Fruit fly (Drosophila melanogaster) whole organism, prepupa: ENCODE data around the gene CG13012.

ENCODE experiments used
- Blimp-1 ChIP-seq: fragments of 200-800 bp; sonication (Bioruptor generic); optimal IDR thresholded peaks from 3 replicates; lab custom pipeline; 2017; ENCODE audit warnings: missing biosample characterization, missing genetic modification characterization, mild to moderate bottlenecking, moderate library complexity, missing genetic modification reagents
- CG10631 ChIP-seq: fragments of 200-800 bp; sonication (Bioruptor generic); optimal IDR thresholded peaks from 2 replicates; lab custom pipeline; 2016; ENCODE audit warnings: missing biosample characterization, missing genetic modification characterization
- CG10669 ChIP-seq: fragments of 200-800 bp; sonication (Bioruptor generic); optimal IDR thresholded peaks from 3 replicates; lab custom pipeline; 2018; ENCODE audit warnings: missing biosample characterization, mild to moderate bottlenecking, missing genetic modification characterization, moderate library complexity
- CG11294 ChIP-seq: fragments of 200-800 bp; sonication (Bioruptor generic); IDR thresholded peaks from 2 replicates; pipeline ENCODE4 v1.3.6; 2022; ENCODE audit warnings: missing biosample characterization, missing genetic modification characterization
- CG11902 ChIP-seq: fragments of 200-800 bp; sonication (Bioruptor generic); optimal IDR thresholded peaks from 3 replicates; lab custom pipeline; 2016; ENCODE audit warnings: missing biosample characterization, missing genetic modification characterization
- CG1621 ChIP-seq: fragments of 200-800 bp; sonication (Bioruptor generic); optimal IDR thresholded peaks from 3 replicates; lab custom pipeline; 2018; ENCODE audit warnings: missing biosample characterization, mild to moderate bottlenecking, missing genetic modification characterization
- CG16779 ChIP-seq: fragments of 200-800 bp; sonication (Bioruptor generic); optimal IDR thresholded peaks from 3 replicates; lab custom pipeline; 2017; ENCODE audit warnings: missing biosample characterization, mild to moderate bottlenecking, missing genetic modification characterization
- CG31627 ChIP-seq: fragments of 200-800 bp; sonication (Bioruptor generic); optimal IDR thresholded peaks from 3 replicates; lab custom pipeline; 2016; ENCODE audit warnings: missing biosample characterization, missing genetic modification characterization
- CG34406 ChIP-seq: fragments of 200-800 bp; sonication (Bioruptor generic); optimal IDR thresholded peaks from 3 replicates; lab custom pipeline; 2016; ENCODE audit warnings: missing biosample characterization, missing genetic modification characterization
- CG6163 ChIP-seq: fragments of 200-800 bp; sonication (Bioruptor generic); IDR thresholded peaks from 3 replicates; pipeline ENCODE4 v1.3.6; 2022; ENCODE audit warnings: missing biosample characterization, missing genetic modification characterization
- CG6276 ChIP-seq: fragments of 200-800 bp; sonication (Bioruptor generic); optimal IDR thresholded peaks from 2 replicates; lab custom pipeline; 2017; ENCODE audit warnings: missing biosample characterization, mild to moderate bottlenecking, missing genetic modification characterization
- CG6808 ChIP-seq: fragments of 200-800 bp; sonication (Bioruptor generic); optimal IDR thresholded peaks from 3 replicates; lab custom pipeline; 2017; ENCODE audit warnings: missing biosample characterization, missing genetic modification characterization, mild to moderate bottlenecking, moderate library complexity, missing genetic modification reagents
- CG6854 ChIP-seq: fragments of 200-800 bp; sonication (Bioruptor generic); optimal IDR thresholded peaks from 2 replicates; lab custom pipeline; 2017; ENCODE audit warnings: missing biosample characterization, mild to moderate bottlenecking, missing genetic modification characterization
- CG8319 ChIP-seq: fragments of 200-800 bp; sonication (Bioruptor generic); optimal IDR thresholded peaks from 3 replicates; lab custom pipeline; 2016; ENCODE audit warnings: missing biosample characterization, missing genetic modification characterization
- CG9139 ChIP-seq: fragments of 200-800 bp; sonication (Bioruptor generic); optimal IDR thresholded peaks from 3 replicates; lab custom pipeline; 2017; ENCODE audit warnings: missing biosample characterization, mild to moderate bottlenecking, missing genetic modification characterization
- Eip75B ChIP-seq: fragments of 200-800 bp; sonication (Bioruptor generic); optimal IDR thresholded peaks from 3 replicates; lab custom pipeline; 2016; ENCODE audit warnings: missing biosample characterization, missing genetic modification characterization
- Eip78C ChIP-seq: fragments of 200-800 bp; sonication (Bioruptor generic); peaks from one replicate; lab custom pipeline; 2016; ENCODE audit warnings: missing biosample characterization, missing genetic modification characterization
- Ets21C ChIP-seq: fragments of 200-800 bp; sonication (Bioruptor generic); optimal IDR thresholded peaks from 3 replicates; lab custom pipeline; 2016; ENCODE audit warnings: missing biosample characterization, missing genetic modification characterization
- Gug ChIP-seq: fragments of 200-800 bp; sonication (Bioruptor generic); IDR thresholded peaks from 2 replicates; pipeline ENCODE4 v1.3.6; 2022; ENCODE audit warnings: missing biosample characterization, missing genetic modification characterization
- Lpt ChIP-seq: fragments of 200-800 bp; sonication (Bioruptor generic); optimal IDR thresholded peaks from 3 replicates; lab custom pipeline; 2016; ENCODE audit warnings: missing biosample characterization, missing genetic modification characterization
- OdsH ChIP-seq: fragments of 200-800 bp; sonication (Bioruptor generic); optimal IDR thresholded peaks from 3 replicates; lab custom pipeline; 2016; ENCODE audit warnings: missing biosample characterization, missing genetic modification characterization
- Smox ChIP-seq: fragments of 200-800 bp; sonication (Bioruptor generic); optimal IDR thresholded peaks from 3 replicates; lab custom pipeline; 2016; ENCODE audit warnings: missing biosample characterization, missing genetic modification characterization
- Sox102F ChIP-seq: fragments of 200-800 bp; sonication (Bioruptor generic); optimal IDR thresholded peaks from 2 replicates; lab custom pipeline; 2016; ENCODE audit warnings: missing biosample characterization, mild to moderate bottlenecking, missing genetic modification characterization
- Sox14 ChIP-seq: fragments of 200-800 bp; sonication (Bioruptor generic); optimal IDR thresholded peaks from 3 replicates; lab custom pipeline; 2016; ENCODE audit warnings: missing biosample characterization, missing genetic modification characterization
- Sox15 ChIP-seq: fragments of 200-800 bp; sonication (Bioruptor generic); optimal IDR thresholded peaks from 3 replicates; lab custom pipeline; 2016; ENCODE audit warnings: missing biosample characterization, missing genetic modification characterization
- acj6 ChIP-seq: fragments of 200-800 bp; sonication (Bioruptor generic); optimal IDR thresholded peaks from 3 replicates; lab custom pipeline; 2016; ENCODE audit warnings: missing biosample characterization, missing genetic modification characterization
- cyc ChIP-seq: fragments of 200-800 bp; sonication (Bioruptor generic); optimal IDR thresholded peaks from 3 replicates; lab custom pipeline; 2016; ENCODE audit warnings: missing biosample characterization, missing genetic modification characterization
- dac ChIP-seq: fragments of 200-800 bp; sonication (Bioruptor generic); optimal IDR thresholded peaks from 2 replicates; lab custom pipeline; 2017; ENCODE audit warnings: missing biosample characterization, mild to moderate bottlenecking, missing genetic modification characterization
- esn ChIP-seq: fragments of 200-800 bp; sonication (Bioruptor generic); optimal IDR thresholded peaks from 2 replicates; lab custom pipeline; 2016; ENCODE audit warnings: missing biosample characterization, mild to moderate bottlenecking, missing genetic modification characterization, moderate library complexity
- fkh ChIP-seq: fragments of 200-800 bp; sonication (Bioruptor generic); optimal IDR thresholded peaks from 3 replicates; lab custom pipeline; 2017; ENCODE audit warnings: missing biosample characterization, mild to moderate bottlenecking, missing genetic modification characterization, moderate library complexity
- pdm3 ChIP-seq: fragments of 200-800 bp; sonication (Bioruptor generic); optimal IDR thresholded peaks from 3 replicates; lab custom pipeline; 2016; ENCODE audit warnings: missing biosample characterization, missing genetic modification characterization
- spab ChIP-seq: fragments of 200-800 bp; sonication (Bioruptor generic); optimal IDR thresholded peaks from 2 replicates; lab custom pipeline; 2017; ENCODE audit warnings: missing biosample characterization, mild to moderate bottlenecking, missing genetic modification characterization, missing genetic modification reagents
- topi ChIP-seq: fragments of 200-800 bp; sonication (Bioruptor generic); optimal IDR thresholded peaks from 3 replicates; lab custom pipeline; 2016; ENCODE audit warnings: missing biosample characterization, missing genetic modification characterization
- vri ChIP-seq: fragments of 200-800 bp; sonication (Bioruptor generic); optimal IDR thresholded peaks from 3 replicates; lab custom pipeline; 2016; ENCODE audit warnings: missing biosample characterization, mild to moderate bottlenecking, missing genetic modification characterization

The CG13012 gene

DNA sequence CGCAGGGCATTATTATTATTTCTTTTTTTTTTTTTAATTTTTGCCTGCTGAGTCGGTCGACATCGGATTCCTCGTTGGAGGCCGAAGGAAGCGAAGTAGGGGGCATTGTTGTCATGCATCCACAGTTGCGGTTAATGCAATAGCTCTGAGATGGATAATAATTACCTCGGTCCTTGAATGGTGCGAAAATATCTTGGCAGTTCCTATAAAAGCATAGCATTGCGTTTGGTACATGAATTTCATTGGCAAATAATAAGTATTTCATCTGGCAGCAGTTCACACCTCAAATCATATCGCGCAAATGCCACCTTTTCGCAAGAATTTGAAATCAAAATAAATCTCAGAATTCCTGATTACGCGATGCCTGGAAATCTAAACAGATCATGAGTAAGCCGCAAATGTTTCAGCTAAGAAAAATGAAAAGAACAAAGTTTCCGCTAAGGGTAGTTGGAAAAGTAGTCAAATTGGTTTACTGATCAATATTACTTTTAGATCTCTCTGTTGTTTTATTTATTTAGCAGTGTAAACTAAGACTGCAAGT, 29.4 kb downstream of the CG13012 start (continued):
- TF ChIP-seq CG1621 (tag; lab: Kevin White, UChicago) (no peak), CG6808 (no peak), CG8319 (GFP tag; lab: Kevin White, UChicago) (no peak), CG9139 (GFP tag; lab: Kevin White, UChicago) (no peak), Sox102F (peak; percentile 22), esn (GFP tag; lab: Kevin White, UChicago) (peak; percentile 67), dac (no peak), pdm3 (peak; percentile 49), CG6163 (GFP tag; lab: Robert Waterston, UW) (peak; percentile 18; the same call in 1 of the 3 replicates), Eip75B (GFP tag; lab: Kevin White, UChicago) (peak; percentile 55), CG10669 (GFP tag; lab: Kevin White, UChicago) (peak; percentile 12), CG11294 (GFP tag; lab: Robert Waterston, UW) (no peak), CG34406 (GFP tag; lab: Kevin White, UChicago) (peak; percentile 33), spab (GFP tag; lab: Kevin White, UChicago) (peak; percentile 5), acj6 (GFP tag; lab: Kevin White, UChicago) (peak; percentile 20), topi (GFP tag; lab: Kevin White, UChicago) (peak; percentile 33), CG16779 (tag; lab: Kevin White, UChicago) (no peak), CG6276 (GFP tag; lab: Kevin White, UChicago) (no peak), Lpt (no peak), cyc (GFP tag; lab: Kevin White, UChicago) (peak; percentile 31), vri (GFP tag; lab: Kevin White, UChicago) (no peak), Gug (GFP tag; lab: Robert Waterston, UW) (no peak)

DNA sequence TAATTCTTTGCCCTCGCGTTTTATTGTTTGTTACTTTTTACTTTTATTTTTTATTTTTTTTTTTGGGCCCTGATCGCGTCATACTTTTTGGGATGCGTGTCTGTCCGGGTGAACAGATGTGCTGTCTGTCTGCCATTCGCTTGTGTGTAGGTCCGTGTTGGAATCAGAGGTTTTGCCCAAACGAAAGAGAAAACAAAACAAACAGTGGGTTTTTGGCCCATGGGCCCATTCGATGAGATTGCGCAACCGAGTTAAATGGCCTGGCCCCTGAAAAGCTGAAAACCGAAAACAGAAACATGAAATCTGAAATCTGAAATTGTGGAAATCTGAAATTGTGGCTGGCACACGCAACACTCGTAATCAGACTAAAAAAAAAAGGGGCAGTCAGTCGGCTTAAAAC, 31.1 kb downstream of the CG13012 start:
- TF ChIP-seq Gug (GFP tag; lab: Robert Waterston, UW) (no peak), vri (GFP tag; lab: Kevin White, UChicago) (peak; percentile 76), Blimp-1 (GFP tag; lab: Kevin White, UChicago) (peak; percentile 66), Eip78C (peak; percentile 38)

DNA sequence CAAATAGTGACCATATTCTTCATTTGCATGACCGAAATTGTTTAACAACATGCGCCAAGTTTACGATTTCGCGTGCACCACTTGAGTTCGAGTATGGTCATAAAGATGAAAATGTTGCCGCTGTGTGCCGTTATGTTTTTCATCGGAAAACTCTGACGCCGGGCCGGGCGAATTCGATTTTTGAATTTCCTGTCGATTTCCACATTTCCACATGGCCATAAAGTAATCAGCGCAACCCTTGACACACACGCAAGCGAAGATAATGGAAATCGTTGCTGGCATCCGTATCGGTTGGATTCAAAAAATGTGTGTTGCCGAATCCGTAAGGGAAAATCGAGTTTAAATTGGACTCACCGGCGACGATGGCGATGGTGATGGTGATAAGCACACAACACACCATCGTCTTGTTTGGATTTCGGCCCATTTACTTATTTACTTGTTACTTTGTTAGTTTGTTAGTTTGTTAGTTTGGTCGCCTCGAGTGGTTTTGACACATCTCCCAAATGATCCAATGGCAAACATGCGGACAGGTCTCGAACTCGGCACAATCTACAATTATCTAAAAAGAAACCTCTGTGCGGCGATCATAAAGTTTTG, 31.9 kb downstream of the CG13012 start:
- TF ChIP-seq CG10669 (GFP tag; lab: Kevin White, UChicago) (no peak), fkh (GFP tag; lab: Kevin White, UChicago) (peak; percentile 85), Sox14 (GFP tag; lab: Kevin White, UChicago) (no peak), Smox (GFP tag; lab: Kevin White, UChicago) (no peak), CG6854 (GFP tag; lab: Kevin White, UChicago) (no peak), CG31627 (GFP tag; lab: Kevin White, UChicago) (no peak)

DNA sequence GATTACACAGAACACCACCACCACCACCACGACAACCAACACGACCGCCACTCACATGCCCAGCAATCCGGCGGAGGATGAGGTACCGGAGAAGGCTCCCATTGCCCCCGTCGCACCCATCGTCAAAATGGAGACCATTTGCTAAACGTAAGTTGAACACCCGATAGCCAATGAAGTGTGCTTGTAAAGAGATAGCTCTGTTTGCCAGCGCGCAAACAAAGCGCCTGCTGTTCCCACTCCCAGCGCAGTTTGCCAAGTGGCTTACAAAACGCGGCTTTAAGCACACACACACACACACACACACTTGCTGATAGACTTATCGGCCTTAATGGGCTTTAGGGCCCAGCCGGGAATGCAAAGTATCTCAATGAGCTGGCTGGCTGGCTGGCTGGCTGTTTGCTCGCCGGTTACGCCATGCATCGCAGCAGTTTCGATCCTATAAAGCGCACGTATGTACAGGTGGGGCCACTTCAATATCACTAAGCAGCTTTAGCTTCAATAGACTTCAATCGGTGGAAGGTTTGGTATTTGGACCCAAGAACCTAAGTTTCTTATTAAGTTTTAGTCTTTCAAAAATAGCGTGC, 33.1 kb downstream of the CG13012 start:
- TF ChIP-seq CG11902 (GFP tag; lab: Kevin White, UChicago) (no peak), Eip78C (peak; percentile 51), CG10631 (GFP tag; lab: Kevin White, UChicago) (no peak), CG1621 (tag; lab: Kevin White, UChicago) (peak; percentile 5), fkh (GFP tag; lab: Kevin White, UChicago) (peak; percentile 19), Gug (GFP tag; lab: Robert Waterston, UW) (no peak), Ets21C (GFP tag; lab: Kevin White, UChicago) (no peak), Sox15 (GFP tag; lab: Kevin White, UChicago) (no peak), OdsH (GFP tag; lab: Kevin White, UChicago) (no peak)
